Worm (Caenorhabditis elegans): ENCODE data around the gene T28A8.3.

T28A8.3 gene

DNA sequence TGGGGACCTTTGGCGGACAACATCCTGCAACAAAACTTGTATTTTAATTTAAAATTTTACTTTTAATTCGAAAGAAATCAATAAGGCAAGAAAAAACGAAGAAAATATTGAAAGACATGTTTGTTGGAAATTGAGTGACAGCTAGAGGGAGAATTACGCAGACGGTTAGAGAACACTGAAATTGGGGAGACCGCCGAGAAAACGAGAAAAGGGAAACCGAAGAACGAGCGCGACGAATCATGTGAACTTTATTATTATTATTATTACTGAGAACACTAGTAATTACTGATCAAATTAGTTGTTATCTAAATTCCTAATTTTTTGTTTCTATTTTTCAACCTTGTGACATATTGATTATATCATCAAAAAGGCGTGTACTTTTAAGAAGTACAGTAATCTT is 43.2 kb downstream of the T28A8.3 start, which contains the start of gene mmad-1 (continued):
- TF ChIP-seq F57A8.1 (GFP tag; optimal IDR thresholded peaks at IDR 0.05) (no peak), ceh-91 (GFP tag; IDR thresholded peaks at IDR 0.05) (no peak), lin-26 (GFP tag; IDR thresholded peaks at IDR 0.05) (no peak), F52B5.7 (tag; optimal IDR thresholded peaks at IDR 0.05) (no peak), lin-40 (tag; optimal IDR thresholded peaks at IDR 0.05) (peak; percentile 35), mcd-1 (GFP tag; IDR thresholded peaks at IDR 0.05) (peak; percentile 34; the same call in 1 of the 2 replicates), ekl-4 (GFP tag; IDR thresholded peaks at IDR 0.05) (no peak), dpl-1 (GFP tag; optimal IDR thresholded peaks at IDR 0.05) (no peak), ztf-26 (tag; optimal IDR thresholded peaks at IDR 0.05) (no peak)

DNA sequence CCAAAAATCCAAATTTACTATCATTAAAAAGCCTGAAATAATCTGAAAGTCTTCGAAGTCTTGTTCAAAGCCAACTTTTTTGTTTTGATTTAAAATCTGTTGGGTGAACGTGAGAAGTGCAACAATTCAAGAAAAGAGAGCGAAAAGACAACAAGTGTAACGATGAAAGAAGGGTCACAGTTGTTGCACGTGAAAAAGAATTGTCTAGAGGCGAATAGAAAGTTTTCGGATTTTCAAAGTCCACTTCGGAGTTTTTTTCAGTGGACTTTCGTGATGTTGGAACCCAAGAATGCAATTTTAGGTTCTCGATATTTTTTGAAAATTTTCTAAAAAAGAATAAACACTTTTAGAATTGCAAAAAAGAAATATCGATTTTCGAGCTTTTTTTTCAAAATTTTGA is 44.1 kb downstream of the T28A8.3 start:
- TF ChIP-seq hrde-1 (tag; optimal IDR thresholded peaks at IDR 0.05; ENCODE audit: borderline replicate concordance), result no peak
- peak; percentile 56 for TF ChIP-seq ztf-26 (tag; optimal IDR thresholded peaks at IDR 0.05)
- no peak for TF ChIP-seq attf-6 (GFP tag; IDR thresholded peaks at IDR 0.05)
- TF ChIP-seq F55B11.4 (tag; optimal IDR thresholded peaks at IDR 0.05; ENCODE audit: borderline replicate concordance, insufficient read depth), result no peak
- TF ChIP-seq lsl-1 (GFP tag; optimal IDR thresholded peaks at IDR 0.05), result no peak
- TF ChIP-seq ceh-79 (tag; optimal IDR thresholded peaks at IDR 0.05), result no peak
- TF ChIP-seq hmg-20 (GFP tag; IDR thresholded peaks at IDR 0.05), result no peak
- no peak for TF ChIP-seq sdz-38 (tag; optimal IDR thresholded peaks at IDR 0.05)
- no peak for TF ChIP-seq ccch-3 (GFP tag; optimal IDR thresholded peaks at IDR 0.05)
- TF ChIP-seq zfh-2 (GFP tag; conservative IDR thresholded peaks at IDR 0.05), result no peak
- no peak for TF ChIP-seq Y53F4B.3 (GFP tag; IDR thresholded peaks at IDR 0.05)
- TF ChIP-seq F23B12.7 (tag; optimal IDR thresholded peaks at IDR 0.05; ENCODE audit: insufficient read depth), result no peak
- no peak for TF ChIP-seq ceh-91 (GFP tag; IDR thresholded peaks at IDR 0.05)
- peak; percentile 1 for TF ChIP-seq lin-40 (tag; optimal IDR thresholded peaks at IDR 0.05)
- no peak for TF ChIP-seq ztf-6 (GFP tag; IDR thresholded peaks at IDR 0.05)
- TF ChIP-seq ztf-3 (GFP tag; optimal IDR thresholded peaks at IDR 0.05), result no peak
- TF ChIP-seq rec-8 (tag; optimal IDR thresholded peaks at IDR 0.05), result no peak
- no peak for TF ChIP-seq cebp-2 (GFP tag; IDR thresholded peaks at IDR 0.05)

DNA sequence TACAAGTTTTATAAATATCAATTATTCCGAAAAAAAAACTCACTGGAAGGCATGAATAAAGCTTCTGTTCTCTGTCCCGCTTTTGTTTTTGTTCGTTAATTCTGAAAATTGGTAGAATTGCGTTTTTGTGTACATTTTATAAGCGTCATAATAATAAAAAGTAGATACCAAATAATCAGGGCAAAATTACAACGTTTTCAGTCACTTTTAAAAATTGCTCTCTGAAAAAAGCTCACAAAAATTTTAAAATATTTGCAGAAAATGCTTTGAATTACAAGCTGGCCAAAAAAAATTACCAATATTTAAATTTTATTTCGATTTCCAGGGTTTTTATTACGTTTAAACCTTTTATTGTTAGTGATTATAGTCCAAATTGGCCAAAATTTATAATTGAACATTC is 49.4 kb downstream of the T28A8.3 start, which contains the start of gene scav-2:
Gene scav-2 (minus strand): TSS at position 101 of the 400 bp plus-strand sequence.
- no peak for TF ChIP-seq Y56A3A.18 (GFP tag; IDR thresholded peaks at IDR 0.05)
- TF ChIP-seq ztf-22 (GFP tag; optimal IDR thresholded peaks at IDR 0.05), result no peak
- no peak for TF ChIP-seq nhr-90 (tag; optimal IDR thresholded peaks at IDR 0.05)
- no peak for TF ChIP-seq C17E4.6 (GFP tag; IDR thresholded peaks at IDR 0.05)

DNA sequence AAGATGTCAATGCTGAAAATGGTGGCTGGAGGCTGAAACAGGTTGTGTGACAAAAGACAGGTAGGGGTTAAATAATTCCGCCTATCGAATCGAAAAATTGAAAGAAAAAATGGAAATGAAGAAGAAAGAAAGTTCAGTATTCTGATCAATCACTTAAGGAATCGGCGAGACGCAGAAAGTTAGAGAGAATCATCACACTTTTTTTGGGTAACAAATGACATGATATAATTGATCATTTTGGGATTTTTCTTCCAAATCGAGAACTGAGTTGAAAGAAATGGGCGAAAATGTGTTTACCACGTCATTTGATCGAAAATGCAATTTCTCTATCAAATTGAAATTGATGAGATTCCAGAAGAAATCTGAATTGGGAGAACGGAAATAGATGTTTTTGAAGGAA is 50.2 kb downstream of the T28A8.3 start:
- TF ChIP-seq ztf-26 (tag; optimal IDR thresholded peaks at IDR 0.05) (peak; percentile 67), madf-6 (GFP tag; IDR thresholded peaks at IDR 0.05) (no peak), B0019.2 (GFP tag; conservative IDR thresholded peaks at IDR 0.05) (no peak), F57C9.4 (tag; optimal IDR thresholded peaks at IDR 0.05) (no peak), ztf-28 (GFP tag; IDR thresholded peaks at IDR 0.05) (no peak), die-1 (tag; optimal IDR thresholded peaks at IDR 0.05) (no peak), lin-40 (tag; optimal IDR thresholded peaks at IDR 0.05) (peak; percentile 20), dpff-1 (tag; optimal IDR thresholded peaks at IDR 0.05) (no peak), akir-1 (GFP tag; optimal IDR thresholded peaks at IDR 0.05) (no peak)

All from whole organism, young adult.